Worm (Caenorhabditis elegans) whole organism, L3 larva: ENCODE data around the gene nhr-117.

Source experiments
- R02D3.7 ChIP-seq: fragments of 150-350 bp; optimal IDR thresholded peaks from 2 replicates; lab custom pipeline; 2014; ENCODE audit warnings: missing biosample characterization, missing genetic modification characterization
- ZK546.5 ChIP-seq: sonication (generic microtip); optimal IDR thresholded peaks from 2 replicates; lab custom pipeline; 2017; ENCODE audit warnings: missing biosample characterization, missing genetic modification characterization
- aly-2 ChIP-seq: fragments of 150-350 bp; optimal IDR thresholded peaks from 2 replicates; lab custom pipeline; 2014; ENCODE audit warnings: missing biosample characterization, missing genetic modification characterization
- ama-1 ChIP-seq: fragments of 150-350 bp; optimal IDR thresholded peaks from 2 replicates; lab custom pipeline; 2018
- ceh-16 ChIP-seq: sonication (generic microtip); optimal IDR thresholded peaks from 2 replicates; lab custom pipeline; 2017; ENCODE audit warnings: missing biosample characterization, missing genetic modification characterization
- ceh-9 ChIP-seq: sonication (generic microtip); optimal IDR thresholded peaks from 2 replicates; lab custom pipeline; 2018; ENCODE audit warnings: missing biosample characterization, missing genetic modification characterization
- egl-27 ChIP-seq: sonication (generic microtip); optimal IDR thresholded peaks from 4 replicates; lab custom pipeline; 2017; ENCODE audit warnings: missing biosample characterization, missing genetic modification reagents, missing genetic modification characterization
- elt-2 ChIP-seq: sonication (generic microtip); optimal IDR thresholded peaks from 2 replicates; lab custom pipeline; 2016; ENCODE audit warnings: missing genetic modification reagents, mild to moderate bottlenecking, missing genetic modification characterization, missing compliant biosample characterization
- elt-3 ChIP-seq, 3 experiments: fragments of 150-350 bp in 1 of 3; sonication (generic microtip) in 2 of 3; optimal IDR thresholded peaks; 2 replicates in 2 of 3; 4 replicates in 1 of 3; lab custom pipeline; 2014 to 2017; ENCODE audit warnings: missing biosample characterization in 3 of 3, missing genetic modification characterization in 3 of 3
- eor-1 ChIP-seq, 2 experiments: fragments of 150-350 bp; optimal IDR thresholded peaks; 2 replicates each; lab custom pipeline; 2014 to 2018; ENCODE audit warnings: missing biosample characterization in 2 of 2, missing genetic modification characterization in 2 of 2
- fkh-10 ChIP-seq: sonication (generic microtip); optimal IDR thresholded peaks from 2 replicates; lab custom pipeline; 2017; ENCODE audit warnings: missing biosample characterization, missing genetic modification reagents, missing genetic modification characterization
- fos-1 ChIP-seq: fragments of 150-350 bp; optimal IDR thresholded peaks from 2 replicates; lab custom pipeline; 2014; ENCODE audit warnings: missing biosample characterization, missing genetic modification characterization
- jun-1 ChIP-seq: fragments of 150-350 bp; optimal IDR thresholded peaks from 2 replicates; lab custom pipeline; 2014; ENCODE audit warnings: missing biosample characterization, missing genetic modification reagents, missing genetic modification characterization
- lin-15B ChIP-seq: fragments of 150-350 bp; optimal IDR thresholded peaks from 2 replicates; lab custom pipeline; 2014; ENCODE audit warnings: missing biosample characterization, missing genetic modification characterization
- lsy-12 ChIP-seq: sonication (generic microtip); optimal IDR thresholded peaks from 2 replicates; lab custom pipeline; 2016; ENCODE audit warnings: mild to moderate bottlenecking, missing genetic modification characterization, missing compliant biosample characterization
- mdl-1 ChIP-seq: fragments of 150-350 bp; optimal IDR thresholded peaks from 2 replicates; lab custom pipeline; 2014; ENCODE audit warnings: missing biosample characterization, missing genetic modification characterization
- mml-1 ChIP-seq: fragments of 150-350 bp; sonication (generic microtip); optimal IDR thresholded peaks from 3 replicates; lab custom pipeline; 2014; ENCODE audit warnings: missing biosample characterization, missing genetic modification characterization
- nfya-1 ChIP-seq: sonication (generic microtip); optimal IDR thresholded peaks from 2 replicates; lab custom pipeline; 2017; ENCODE audit warnings: missing genetic modification characterization, mild to moderate bottlenecking, missing compliant biosample characterization, antibody characterized with exemption, moderate library complexity; ENCODE audit not compliant: insufficient read depth
- nhr-11 ChIP-seq: fragments of 150-350 bp; optimal IDR thresholded peaks from 2 replicates; lab custom pipeline; 2014; ENCODE audit warnings: missing biosample characterization, missing genetic modification characterization
- nhr-237 ChIP-seq: fragments of 150-350 bp; optimal IDR thresholded peaks from 2 replicates; lab custom pipeline; 2014; ENCODE audit warnings: missing biosample characterization, missing genetic modification characterization
- nhr-25 ChIP-seq: sonication (generic microtip); optimal IDR thresholded peaks from 2 replicates; lab custom pipeline; 2017; ENCODE audit warnings: missing biosample characterization, missing genetic modification characterization
- nhr-28 ChIP-seq: fragments of 150-350 bp; optimal IDR thresholded peaks from 2 replicates; lab custom pipeline; 2014; ENCODE audit warnings: missing biosample characterization, missing genetic modification characterization
- nhr-76 ChIP-seq: fragments of 150-350 bp; sonication (generic microtip); optimal IDR thresholded peaks from 5 replicates; lab custom pipeline; 2014; ENCODE audit warnings: missing biosample characterization, missing genetic modification characterization
- pha-4 ChIP-seq: fragments of 150-350 bp; optimal IDR thresholded peaks from 2 replicates; lab custom pipeline; 2014; ENCODE audit warnings: missing biosample characterization, missing genetic modification reagents, missing genetic modification characterization
- pqm-1 ChIP-seq: fragments of 150-350 bp; optimal IDR thresholded peaks from 2 replicates; lab custom pipeline; 2017; ENCODE audit warnings: missing biosample characterization, missing genetic modification characterization, inconsistent platforms
- sea-2 ChIP-seq: fragments of 150-350 bp; sonication (generic microtip); optimal IDR thresholded peaks from 4 replicates; lab custom pipeline; 2014; ENCODE audit warnings: missing biosample characterization, missing genetic modification reagents, missing genetic modification characterization
- skn-1 ChIP-seq: fragments of 150-350 bp; optimal IDR thresholded peaks from 2 replicates; lab custom pipeline; 2014; ENCODE audit warnings: missing biosample characterization, missing genetic modification characterization
- tbx-2 ChIP-seq: sonication (generic microtip); optimal IDR thresholded peaks from 2 replicates; lab custom pipeline; 2016; ENCODE audit warnings: mild to moderate bottlenecking, missing genetic modification characterization, missing compliant biosample characterization
- ztf-11 ChIP-seq: fragments of 150-350 bp; optimal IDR thresholded peaks from 2 replicates; lab custom pipeline; 2014; ENCODE audit warnings: missing biosample characterization, missing genetic modification characterization
- ztf-4 ChIP-seq: fragments of 150-350 bp; optimal IDR thresholded peaks from 2 replicates; lab custom pipeline; 2014; ENCODE audit warnings: missing biosample characterization, missing genetic modification characterization

Gene nhr-117

DNA sequence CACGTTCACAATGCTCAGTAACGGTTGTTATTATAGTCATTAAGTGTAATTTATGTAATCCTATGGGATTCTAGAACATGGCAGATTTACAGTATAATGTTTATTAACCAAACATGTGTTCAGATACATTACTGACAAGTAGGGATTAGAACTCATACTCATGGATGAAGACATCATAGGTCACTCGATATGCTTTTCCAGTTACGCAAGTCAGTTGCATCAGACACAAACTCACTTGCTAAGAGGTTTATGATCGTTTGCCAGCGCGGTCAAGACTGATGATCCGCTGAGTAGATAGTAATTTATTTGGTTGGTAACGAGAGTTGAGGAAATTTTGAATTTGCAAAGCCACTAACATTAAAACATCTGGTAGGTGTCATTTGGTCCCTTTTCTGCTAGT lies 46.7 kb downstream of the nhr-117 start:
- TF ChIP-seq pha-4, result no peak
- no peak for TF ChIP-seq fkh-10
- no peak for TF ChIP-seq nhr-25 (tag; lab: Kevin White, UChicago)
- TF ChIP-seq aly-2 (tag; lab: Kevin White, UChicago), result no peak
- TF ChIP-seq ztf-4, result no peak
- TF ChIP-seq skn-1, result no peak
- TF ChIP-seq ZK546.5 (tag; lab: Kevin White, UChicago), result no peak
- no peak for TF ChIP-seq lin-15B (tag; lab: Kevin White, UChicago)
- TF ChIP-seq ceh-16 (tag; lab: Kevin White, UChicago), result no peak
- TF ChIP-seq elt-2 (tag; lab: Kevin White, UChicago), result no peak
- TF ChIP-seq egl-27, result no peak
- TF ChIP-seq fos-1, result no peak
- no peak for TF ChIP-seq nfya-1 (tag; lab: Kevin White, UChicago)
- TF ChIP-seq mdl-1 (tag; lab: Kevin White, UChicago), result no peak
- TF ChIP-seq R02D3.7 (tag; lab: Kevin White, UChicago), result no peak
- no peak for TF ChIP-seq mml-1
- no peak for TF ChIP-seq nhr-237 (tag; lab: Kevin White, UChicago)
- TF ChIP-seq jun-1 (tag; lab: Kevin White, UChicago), result no peak
- TF ChIP-seq, all 47 proteins: peak for 0

DNA sequence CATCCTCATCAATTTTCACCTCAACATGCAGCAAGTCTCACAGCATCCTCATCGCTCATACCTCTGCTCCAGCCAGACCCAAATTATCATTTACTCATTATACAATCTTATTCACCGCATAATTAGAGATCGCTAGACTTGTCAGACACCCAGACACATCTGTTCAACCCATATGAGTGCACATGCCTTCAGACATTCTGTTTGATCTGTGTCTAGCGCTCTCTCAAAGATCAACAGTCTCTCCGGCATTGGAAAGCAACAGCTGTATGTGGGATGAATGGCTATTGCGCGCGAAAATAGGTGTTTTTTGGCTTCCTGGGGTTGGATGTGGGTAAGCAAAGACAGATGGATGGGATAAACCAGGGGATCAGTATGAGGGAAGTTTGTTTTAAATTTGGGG lies 48.7 kb downstream of the nhr-117 start:
- TF ChIP-seq nhr-28 (tag; lab: Kevin White, UChicago) (no peak), mml-1 (no peak), ztf-11 (tag; lab: Kevin White, UChicago) (no peak), eor-1 (tag; optimal IDR thresholded peaks at IDR 0.05; lab: Kevin White, UChicago) (no peak), elt-3 (tag; optimal IDR thresholded peaks at IDR 0.05; lab: Kevin White, UChicago) (no peak), jun-1 (tag; lab: Kevin White, UChicago) (no peak), nhr-11 (tag; lab: Kevin White, UChicago) (no peak), skn-1 (no peak), ama-1 (no peak), ceh-9 (tag; lab: Kevin White, UChicago) (no peak)
- TF ChIP-seq, all 47 proteins: peak for 0

- TF ChIP-seq pha-4, result no peak
- no peak for TF ChIP-seq nhr-237 (tag; lab: Kevin White, UChicago)
- TF ChIP-seq skn-1, result no peak
- no peak for TF ChIP-seq nhr-76
- TF ChIP-seq ztf-11 (tag; lab: Kevin White, UChicago), result no peak
- no peak for TF ChIP-seq sea-2 (GFP tag; lab: Kevin White, UChicago)
- no peak for TF ChIP-seq ama-1
- TF ChIP-seq egl-27, result no peak
- TF ChIP-seq fkh-10, result no peak
- TF ChIP-seq lin-15B (tag; lab: Kevin White, UChicago), result no peak
- TF ChIP-seq eor-1 (tag; optimal IDR thresholded peaks at IDR 0.05; lab: Kevin White, UChicago), result no peak
- no peak for TF ChIP-seq aly-2 (tag; lab: Kevin White, UChicago)
- TF ChIP-seq nhr-11 (tag; lab: Kevin White, UChicago), result no peak
- TF ChIP-seq pqm-1 (tag; lab: Kevin White, UChicago), result no peak
Observed at ce11 chrV:1570679-1571078, 50.6 kb downstream of the nhr-117 start.

- TF ChIP-seq R02D3.7 (tag; lab: Kevin White, UChicago) (no peak), lsy-12 (tag; lab: Kevin White, UChicago) (no peak), pha-4 (peak; percentile 21), tbx-2 (no peak)
Observed at ce11 chrV:1569750-1570419, 51.4 kb downstream of the nhr-117 start.
